Worm (Caenorhabditis elegans) whole organism, midembryonic: ENCODE measurements around the gene F01G10.5.

Source experiments
- T22C8.4 ChIP-seq: fragments of 200-800 bp; sonication (Bioruptor generic); IDR thresholded peaks from 2 replicates; pipeline ENCODE4 v1.3.6; 2022; ENCODE audit warnings: missing genetic modification characterization, missing compliant biosample characterization
- cog-1 ChIP-seq: sonication (generic microtip); optimal IDR thresholded peaks from 2 replicates; lab custom pipeline; 2016; ENCODE audit warnings: missing genetic modification characterization, missing compliant biosample characterization
- flt-1 ChIP-seq: fragments of 200-800 bp; sonication (Bioruptor generic); IDR thresholded peaks from 2 replicates; pipeline ENCODE4 v1.3.6; 2022; ENCODE audit warnings: missing genetic modification characterization, missing compliant biosample characterization
- med-1 ChIP-seq: sonication (generic microtip); optimal IDR thresholded peaks from 2 replicates; lab custom pipeline; 2017; ENCODE audit warnings: missing genetic modification characterization, mild to moderate bottlenecking, missing compliant biosample characterization, antibody characterized with exemption, missing genetic modification reagents; ENCODE audit not compliant: insufficient read depth
- ref-1 ChIP-seq: fragments of 200-800 bp; sonication (Bioruptor generic); conservative IDR thresholded peaks from 2 replicates; pipeline ENCODE4 v1.3.6; 2022; ENCODE audit warnings: missing genetic modification reagents, missing genetic modification characterization, missing compliant biosample characterization
- tab-1 ChIP-seq: fragments of 200-800 bp; sonication (Bioruptor generic); IDR thresholded peaks from 2 replicates; pipeline ENCODE4 v1.3.6; 2022; ENCODE audit warnings: missing genetic modification characterization, missing compliant biosample characterization
- ztf-23 ChIP-seq: fragments of 200-800 bp; sonication (Bioruptor generic); IDR thresholded peaks from 2 replicates; pipeline ENCODE4 v1.3.6; 2022; ENCODE audit warnings: missing genetic modification reagents, missing genetic modification characterization, missing compliant biosample characterization
- ztf-29 ChIP-seq: fragments of 200-800 bp; sonication (Bioruptor generic); IDR thresholded peaks from 2 replicates; pipeline ENCODE4 v1.3.6; 2022; ENCODE audit warnings: missing genetic modification reagents, missing genetic modification characterization, missing compliant biosample characterization

ce11 chrIV:10269137-10269933 lies 38.5 kb upstream of the F01G10.5 start, which contains the start of the genes nspd-7 and Y43C5A.2:
- TF ChIP-seq ref-1 (GFP tag; lab: Robert Waterston, UW): no peak
- TF ChIP-seq ztf-23 (GFP tag; lab: Robert Waterston, UW): no peak
- no peak for TF ChIP-seq tab-1 (GFP tag; lab: Robert Waterston, UW)
- TF ChIP-seq flt-1 (GFP tag; lab: Robert Waterston, UW): no peak
- TF ChIP-seq ztf-29 (GFP tag; lab: Robert Waterston, UW): no peak
- no peak for TF ChIP-seq cog-1 (tag; lab: Kevin White, UChicago)
- no peak for TF ChIP-seq T22C8.4
- TF ChIP-seq med-1 (GFP tag; lab: Kevin White, UChicago): no peak
